Worm (Caenorhabditis elegans) whole organism, young adult: ENCODE data around the gene F44B9.8.

Source experiments
- F23B12.7 ChIP-seq: sonication (generic microtip); optimal IDR thresholded peaks from 2 replicates; lab custom pipeline; 2017; ENCODE audit warnings: missing genetic modification characterization, mild to moderate bottlenecking, missing compliant biosample characterization, antibody characterized with exemption, moderate library complexity; ENCODE audit not compliant: insufficient read depth
- F55B11.4 ChIP-seq: sonication (generic microtip); optimal IDR thresholded peaks from 2 replicates; lab custom pipeline; 2016; ENCODE audit warnings: missing compliant biosample characterization, missing genetic modification characterization, borderline replicate concordance; ENCODE audit not compliant: insufficient read depth
- F57C9.4 ChIP-seq: sonication (generic microtip); optimal IDR thresholded peaks from 2 replicates; lab custom pipeline; 2017; ENCODE audit warnings: mild to moderate bottlenecking, missing genetic modification characterization, missing compliant biosample characterization
- K11D2.4 ChIP-seq: fragments of 200-800 bp; sonication (Bioruptor generic); IDR thresholded peaks from 2 replicates; pipeline ENCODE4 v1.3.6; 2022; ENCODE audit warnings: missing genetic modification reagents, missing genetic modification characterization, missing compliant biosample characterization
- T26A5.8 ChIP-seq: sonication (generic microtip); optimal IDR thresholded peaks from 2 replicates; lab custom pipeline; 2016; ENCODE audit warnings: missing genetic modification characterization, missing compliant biosample characterization
- Y79H2A.3 ChIP-seq: fragments of 200-800 bp; sonication (Bioruptor generic); conservative IDR thresholded peaks from 2 replicates; pipeline ENCODE4 v1.3.6; 2022; ENCODE audit warnings: missing genetic modification reagents, missing genetic modification characterization, missing compliant biosample characterization
- aptf-2 ChIP-seq: fragments of 200-800 bp; sonication (Bioruptor generic); conservative IDR thresholded peaks from 2 replicates; pipeline ENCODE4 v1.3.6; 2022; ENCODE audit warnings: missing genetic modification reagents, missing genetic modification characterization, missing compliant biosample characterization
- athp-1 ChIP-seq: sonication (generic microtip); optimal IDR thresholded peaks from 2 replicates; lab custom pipeline; 2017; ENCODE audit warnings: mild to moderate bottlenecking, missing genetic modification characterization, missing compliant biosample characterization
- attf-3 ChIP-seq: fragments of 200-800 bp; sonication (Bioruptor generic); conservative IDR thresholded peaks from 2 replicates; pipeline ENCODE4 v1.3.6; 2022; ENCODE audit warnings: missing genetic modification reagents, missing genetic modification characterization, missing compliant biosample characterization
- attf-5 ChIP-seq: fragments of 200-800 bp; sonication (Bioruptor generic); optimal IDR thresholded peaks from 2 replicates; lab custom pipeline; 2018; ENCODE audit warnings: mild to moderate bottlenecking, missing genetic modification characterization, missing compliant biosample characterization
- bed-1 ChIP-seq: fragments of 200-800 bp; sonication (Bioruptor generic); IDR thresholded peaks from 2 replicates; pipeline ENCODE4 v1.3.6; 2022; ENCODE audit warnings: missing genetic modification reagents, missing genetic modification characterization, missing compliant biosample characterization
- bed-2 ChIP-seq: fragments of 200-800 bp; sonication (Bioruptor generic); IDR thresholded peaks from 2 replicates; pipeline ENCODE4 v1.3.6; 2022; ENCODE audit warnings: missing genetic modification reagents, missing genetic modification characterization, missing compliant biosample characterization
- ceh-100 ChIP-seq: fragments of 200-800 bp; sonication (Bioruptor generic); IDR thresholded peaks from 2 replicates; pipeline ENCODE4 v1.3.6; 2022; ENCODE audit warnings: missing genetic modification reagents, missing genetic modification characterization, missing compliant biosample characterization
- ceh-27 ChIP-seq: fragments of 200-800 bp; sonication (Bioruptor generic); optimal IDR thresholded peaks from 2 replicates; lab custom pipeline; 2018; ENCODE audit warnings: mild to moderate bottlenecking, missing genetic modification characterization, moderate library complexity, missing compliant biosample characterization
- ceh-40 ChIP-seq: fragments of 200-800 bp; sonication (Bioruptor generic); IDR thresholded peaks from 2 replicates; pipeline ENCODE4 v1.3.6; 2022; ENCODE audit warnings: missing genetic modification characterization, missing compliant biosample characterization
- ceh-58 ChIP-seq: fragments of 200-800 bp; sonication (Bioruptor generic); IDR thresholded peaks from 2 replicates; pipeline ENCODE4 v1.3.6; 2022; ENCODE audit warnings: missing genetic modification characterization, missing compliant biosample characterization
- ceh-79 ChIP-seq: sonication (generic microtip); optimal IDR thresholded peaks from 2 replicates; lab custom pipeline; 2017; ENCODE audit warnings: mild to moderate bottlenecking, missing genetic modification characterization, missing compliant biosample characterization
- ceh-91 ChIP-seq: fragments of 200-800 bp; sonication (Bioruptor generic); IDR thresholded peaks from 2 replicates; pipeline ENCODE4 v1.3.6; 2022; ENCODE audit warnings: missing genetic modification reagents, missing genetic modification characterization, missing compliant biosample characterization
- dox-1 ChIP-seq: fragments of 200-800 bp; sonication (Bioruptor generic); IDR thresholded peaks from 2 replicates; pipeline ENCODE4 v1.3.6; 2022; ENCODE audit warnings: missing genetic modification reagents, missing genetic modification characterization, missing compliant biosample characterization
- egl-18 ChIP-seq: fragments of 200-800 bp; sonication (Bioruptor generic); IDR thresholded peaks from 2 replicates; pipeline ENCODE4 v1.3.6; 2022; ENCODE audit warnings: missing genetic modification reagents, missing genetic modification characterization, missing compliant biosample characterization
- ets-4 ChIP-seq: fragments of 200-800 bp; sonication (Bioruptor generic); optimal IDR thresholded peaks from 2 replicates; lab custom pipeline; 2018; ENCODE audit warnings: mild to moderate bottlenecking, missing genetic modification characterization, missing compliant biosample characterization
- him-1 ChIP-seq: sonication (generic microtip); optimal IDR thresholded peaks from 2 replicates; lab custom pipeline; 2016; ENCODE audit warnings: missing genotype, missing genetic modification reagents, missing genetic modification characterization, missing compliant biosample characterization
- hrde-1 ChIP-seq: sonication (generic microtip); optimal IDR thresholded peaks from 2 replicates; lab custom pipeline; 2016; ENCODE audit warnings: missing genetic modification characterization, mild to moderate bottlenecking, missing compliant biosample characterization, moderate library complexity, missing genotype, missing genetic modification reagents, borderline replicate concordance
- madf-6 ChIP-seq: fragments of 200-800 bp; sonication (Bioruptor generic); IDR thresholded peaks from 2 replicates; pipeline ENCODE4 v1.3.6; 2022; ENCODE audit warnings: missing genetic modification reagents, missing genetic modification characterization, missing compliant biosample characterization
- mes-4 ChIP-seq: sonication (generic microtip); optimal IDR thresholded peaks from 2 replicates; lab custom pipeline; 2016; ENCODE audit warnings: missing genotype, missing genetic modification characterization, missing compliant biosample characterization
- nhr-120 ChIP-seq: fragments of 200-800 bp; sonication (Bioruptor generic); IDR thresholded peaks from 2 replicates; pipeline ENCODE4 v1.3.6; 2022; ENCODE audit warnings: missing genetic modification characterization, missing compliant biosample characterization
- nhr-27 ChIP-seq: fragments of 200-800 bp; sonication (Bioruptor generic); optimal IDR thresholded peaks from 2 replicates; lab custom pipeline; 2018; ENCODE audit warnings: mild to moderate bottlenecking, missing genetic modification characterization, moderate library complexity, missing compliant biosample characterization
- repo-1 ChIP-seq: sonication (generic microtip); optimal IDR thresholded peaks from 2 replicates; lab custom pipeline; 2017; ENCODE audit warnings: mild to moderate bottlenecking, missing genetic modification characterization, missing compliant biosample characterization
- sdz-38 ChIP-seq: sonication (generic microtip); optimal IDR thresholded peaks from 2 replicates; lab custom pipeline; 2016; ENCODE audit warnings: missing genotype, missing genetic modification characterization, missing compliant biosample characterization
- snpc-3.4 ChIP-seq: sonication (generic microtip); optimal IDR thresholded peaks from 2 replicates; lab custom pipeline; 2017; ENCODE audit warnings: missing genetic modification characterization, mild to moderate bottlenecking, missing compliant biosample characterization, antibody characterized with exemption, moderate library complexity, missing genotype, missing genetic modification reagents
- sptf-2 ChIP-seq: fragments of 200-800 bp; sonication (Bioruptor generic); optimal IDR thresholded peaks from 2 replicates; lab custom pipeline; 2018; ENCODE audit warnings: mild to moderate bottlenecking, missing genetic modification characterization, missing compliant biosample characterization
- unc-130 ChIP-seq: sonication (generic microtip); optimal IDR thresholded peaks from 2 replicates; lab custom pipeline; 2016; ENCODE audit warnings: missing genetic modification reagents, missing genetic modification characterization, missing compliant biosample characterization
- unc-62 ChIP-seq: fragments of 150-350 bp; optimal IDR thresholded peaks from 2 replicates; lab custom pipeline; 2014; ENCODE audit warnings: missing biosample characterization, missing genetic modification reagents, missing genetic modification characterization
- ztf-18 ChIP-seq: sonication (generic microtip); optimal IDR thresholded peaks from 2 replicates; lab custom pipeline; 2016; ENCODE audit warnings: missing genotype, mild to moderate bottlenecking, missing genetic modification characterization, missing compliant biosample characterization
- ztf-25 ChIP-seq: fragments of 200-800 bp; sonication (Bioruptor generic); IDR thresholded peaks from 2 replicates; pipeline ENCODE4 v1.3.6; 2022; ENCODE audit warnings: missing genetic modification reagents, missing genetic modification characterization, missing compliant biosample characterization
- ztf-28 ChIP-seq: fragments of 200-800 bp; sonication (Bioruptor generic); IDR thresholded peaks from 2 replicates; pipeline ENCODE4 v1.3.6; 2022; ENCODE audit warnings: missing genetic modification reagents, missing genetic modification characterization, missing compliant biosample characterization

F44B9.8 gene

DNA sequence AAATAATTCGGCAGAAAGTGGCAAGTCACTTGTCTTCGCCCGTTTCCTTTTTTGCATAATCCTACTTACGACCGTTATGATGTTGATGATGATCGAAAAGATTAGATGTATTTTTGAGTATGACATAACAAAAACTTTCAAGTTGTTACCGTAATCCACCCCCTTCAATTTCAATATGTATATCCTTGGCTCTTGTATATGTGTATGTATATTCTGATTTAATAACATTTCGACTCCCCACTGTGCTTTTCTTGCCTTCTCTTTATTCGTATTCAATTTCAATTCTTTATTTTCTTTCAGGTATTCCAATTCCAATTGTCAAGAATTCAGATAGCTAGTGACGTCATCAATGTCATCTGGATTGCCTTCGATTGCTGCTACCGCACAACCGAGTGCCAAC is 37.5 kb upstream of the F44B9.8 start, which contains the start of gene pros-1:
TSS of gene pros-1 (plus strand) at position 301 of the 400 bp plus-strand sequence.
- TF ChIP-seq ceh-79 (tag; lab: Kevin White, UChicago) (no peak), K11D2.4 (no peak), ceh-91 (GFP tag; lab: Robert Waterston, UW) (no peak), attf-3 (GFP tag; lab: Robert Waterston, UW) (no peak), ceh-58 (GFP tag; lab: Robert Waterston, UW) (no peak), sdz-38 (tag; lab: Kevin White, UChicago) (no peak), ztf-28 (no peak)

DNA sequence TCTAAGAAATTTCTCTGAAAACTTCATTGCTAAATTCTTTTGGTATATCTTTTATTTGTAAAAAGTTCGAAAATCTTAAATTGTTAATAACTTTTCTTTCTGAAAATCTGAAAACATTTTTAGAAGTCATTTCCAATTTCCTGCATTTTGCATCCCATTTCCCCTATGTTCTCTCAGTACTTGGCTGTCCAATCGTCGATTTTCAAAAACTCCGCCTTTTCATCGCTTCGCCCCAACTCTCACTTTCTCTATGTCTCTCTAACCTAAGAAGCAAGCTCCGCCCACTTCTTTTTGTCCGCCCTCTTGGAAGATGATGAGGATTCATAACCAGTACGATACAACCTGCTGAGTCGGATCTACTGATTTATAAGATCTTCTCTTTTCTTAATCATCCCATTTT is 35.7 kb upstream of the F44B9.8 start:
- TF ChIP-seq ztf-25 (no peak), F57C9.4 (tag; lab: Kevin White, UChicago) (no peak), ztf-18 (tag; lab: Kevin White, UChicago) (no peak), bed-2 (GFP tag; lab: Robert Waterston, UW) (no peak), madf-6 (GFP tag; lab: Robert Waterston, UW) (no peak), nhr-120 (GFP tag; lab: Robert Waterston, UW) (no peak), bed-1 (GFP tag; lab: Robert Waterston, UW) (no peak), him-1 (tag; lab: Kevin White, UChicago) (no peak), F23B12.7 (tag; lab: Kevin White, UChicago) (no peak), athp-1 (tag; lab: Kevin White, UChicago) (no peak), ceh-40 (GFP tag; lab: Robert Waterston, UW) (no peak), aptf-2 (GFP tag; lab: Robert Waterston, UW) (no peak), ceh-27 (GFP tag; lab: Kevin White, UChicago) (no peak), hrde-1 (tag; lab: Kevin White, UChicago) (no peak), sptf-2 (GFP tag; lab: Kevin White, UChicago) (no peak), ztf-28 (no peak), T26A5.8 (no peak)
- TF ChIP-seq, all 124 proteins: peak for 0

- no peak for TF ChIP-seq ceh-40 (GFP tag; lab: Robert Waterston, UW)
- 0 out of 2 replicates have a peak, but pooled peaks have one; percentile 8 for TF ChIP-seq ztf-28
- TF ChIP-seq ceh-91 (GFP tag; lab: Robert Waterston, UW): no peak
- no peak for TF ChIP-seq dox-1 (GFP tag; lab: Robert Waterston, UW)
- TF ChIP-seq ets-4 (GFP tag; lab: Kevin White, UChicago): no peak
- no peak for TF ChIP-seq athp-1 (tag; lab: Kevin White, UChicago)
Observed at ce11 chrIII:8063659-8064058, 34.2 kb upstream of the F44B9.8 start.

DNA sequence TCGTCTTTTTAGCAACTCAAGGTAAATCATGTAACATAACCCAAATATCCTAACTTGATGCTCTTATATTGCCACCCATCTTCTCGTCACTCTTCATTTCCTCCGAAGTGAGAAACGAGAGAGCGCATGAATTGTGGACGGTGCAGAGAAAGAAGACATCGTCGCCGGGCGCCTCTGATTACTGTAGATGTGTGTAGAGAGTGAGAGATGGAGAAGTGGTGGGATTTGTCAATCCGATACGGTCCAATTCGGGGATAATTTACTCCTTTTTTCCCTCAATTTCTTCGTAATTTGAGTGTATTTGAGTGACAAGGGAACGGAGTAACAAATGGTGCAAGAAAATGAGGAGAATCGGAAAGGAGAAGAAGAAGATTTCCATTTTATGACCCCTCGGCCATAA is 31.7 kb upstream of the F44B9.8 start:
- TF ChIP-seq attf-5 (GFP tag; lab: Kevin White, UChicago) (no peak), F55B11.4 (tag; lab: Kevin White, UChicago) (no peak), unc-130 (GFP tag; lab: Kevin White, UChicago) (no peak), mes-4 (no peak), bed-1 (GFP tag; lab: Robert Waterston, UW) (no peak), K11D2.4 (no peak), hrde-1 (tag; lab: Kevin White, UChicago) (no peak), snpc-3.4 (no peak), F23B12.7 (tag; lab: Kevin White, UChicago) (no peak), nhr-27 (no peak), Y79H2A.3 (GFP tag; lab: Robert Waterston, UW) (no peak), egl-18 (GFP tag; lab: Robert Waterston, UW) (no peak), ceh-91 (GFP tag; lab: Robert Waterston, UW) (no peak), unc-62 (GFP tag; lab: Kevin White, UChicago) (no peak), attf-3 (GFP tag; lab: Robert Waterston, UW) (no peak), ceh-100 (GFP tag; lab: Robert Waterston, UW) (no peak), repo-1 (tag; lab: Kevin White, UChicago) (no peak)
